Worm (Caenorhabditis elegans): ENCODE results near the gene atg-9.

- TF ChIP-seq nhr-237 (tag; optimal IDR thresholded peaks at IDR 0.05): no peak
- TF ChIP-seq egl-27 (tag; optimal IDR thresholded peaks at IDR 0.05): no peak
- no peak for TF ChIP-seq fkh-10 (GFP tag; optimal IDR thresholded peaks at IDR 0.05)
- no peak for TF ChIP-seq zip-2 (tag; optimal IDR thresholded peaks at IDR 0.05)
- no peak for TF ChIP-seq nhr-76 (tag; optimal IDR thresholded peaks at IDR 0.05)
- TF ChIP-seq pha-4 (GFP tag; IDR thresholded peaks at IDR 0.05): no peak
- no peak for TF ChIP-seq pha-4 (tag; optimal IDR thresholded peaks at IDR 0.05)
- TF ChIP-seq zag-1 (tag; optimal IDR thresholded peaks at IDR 0.05): no peak
- TF ChIP-seq gei-8 (GFP tag; optimal IDR thresholded peaks at IDR 0.05): no peak
- TF ChIP-seq tag-97 (GFP tag; IDR thresholded peaks at IDR 0.05): no peak
- TF ChIP-seq F10B5.3 (tag; optimal IDR thresholded peaks at IDR 0.05): no peak
These were observed 29.0 kb downstream of the atg-9 start for ce11 chrV:378231-378630.

All from whole organism, L4 larva.